Fruit fly (Drosophila melanogaster): Measurements from ENCODE around the gene cpx.

Gene cpx

dm6 chr3R:4246578-4247070 lies 33.4 kb upstream of the cpx start, which contains the start of gene TwdlF:
Gene TwdlF, plus strand, starts transcription at chr3R:4247020.
- TF ChIP-seq Dfd (GFP tag; optimal IDR thresholded peaks at IDR 0.05) (no peak), pan (optimal IDR thresholded peaks at IDR 0.05) (no peak), fru (GFP tag; optimal IDR thresholded peaks at IDR 0.05) (no peak), usp (GFP tag; optimal IDR thresholded peaks at IDR 0.05) (no peak), Hnf4 (GFP tag; optimal IDR thresholded peaks at IDR 0.05) (no peak), Jra (GFP tag; optimal IDR thresholded peaks at IDR 0.05) (no peak), GATAd (GFP tag; optimal IDR thresholded peaks at IDR 0.05) (no peak), tai (GFP tag; optimal IDR thresholded peaks at IDR 0.05) (no peak), Hr78 (GFP tag; optimal IDR thresholded peaks at IDR 0.05) (no peak), ey (GFP tag; optimal IDR thresholded peaks at IDR 0.05) (no peak), brk (GFP tag; optimal IDR thresholded peaks at IDR 0.05) (no peak), rgr (GFP tag; optimal IDR thresholded peaks at IDR 0.05) (no peak), Sp1 (GFP tag; optimal IDR thresholded peaks at IDR 0.05) (no peak), Myc (optimal IDR thresholded peaks at IDR 0.05) (no peak), dsf (GFP tag; optimal IDR thresholded peaks at IDR 0.05; ENCODE audit: borderline replicate concordance) (no peak), lola (GFP tag; optimal IDR thresholded peaks at IDR 0.05) (no peak)

DNA sequence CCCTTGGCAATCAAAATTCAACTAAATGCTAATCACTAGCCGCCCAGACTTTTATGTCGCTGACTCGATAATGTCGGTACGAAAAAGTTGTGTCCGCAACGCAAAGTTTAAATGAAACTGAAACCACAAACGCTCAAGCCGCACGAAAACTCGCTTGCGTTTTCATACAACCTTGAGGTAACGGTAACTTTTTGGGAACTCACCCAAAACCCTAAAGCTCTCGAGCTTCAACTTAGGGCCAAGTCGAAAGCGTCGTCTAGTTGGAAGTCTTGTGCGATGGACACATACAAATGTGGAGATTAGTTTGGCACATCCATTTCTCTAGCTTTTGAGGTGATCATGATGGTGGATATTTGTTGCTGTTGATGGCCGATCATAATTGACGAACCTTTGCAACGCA lies 30.1 kb upstream of the cpx start:
- TF ChIP-seq Hnf4 (GFP tag; optimal IDR thresholded peaks at IDR 0.05) (no peak), sage (GFP tag; optimal IDR thresholded peaks at IDR 0.05) (no peak), CrebA (GFP tag; optimal IDR thresholded peaks at IDR 0.05; ENCODE audit: borderline replicate concordance) (no peak), Jra (GFP tag; optimal IDR thresholded peaks at IDR 0.05) (no peak), foxo (GFP tag; optimal IDR thresholded peaks at IDR 0.05) (no peak), CG9705 (GFP tag; optimal IDR thresholded peaks at IDR 0.05) (no peak), GATAd (GFP tag; optimal IDR thresholded peaks at IDR 0.05) (no peak), dl (GFP tag; optimal IDR thresholded peaks at IDR 0.05; ENCODE audit: insufficient read depth in 1 of 2, partially characterized antibody in 2 of 2) (no peak), brk (GFP tag; optimal IDR thresholded peaks at IDR 0.05) (no peak), Dif (GFP tag; optimal IDR thresholded peaks at IDR 0.05; ENCODE audit: partially characterized antibody) (no peak), Mio (GFP tag; optimal IDR thresholded peaks at IDR 0.05) (no peak), Hr83 (GFP tag; optimal IDR thresholded peaks at IDR 0.05; ENCODE audit: poor library complexity, severe bottlenecking) (no peak), usp (GFP tag; optimal IDR thresholded peaks at IDR 0.05) (no peak), Vsx2 (GFP tag; optimal IDR thresholded peaks at IDR 0.05; ENCODE audit: partially characterized antibody) (no peak), tai (GFP tag; optimal IDR thresholded peaks at IDR 0.05) (no peak), Hr78 (GFP tag; optimal IDR thresholded peaks at IDR 0.05) (no peak), Myc (optimal IDR thresholded peaks at IDR 0.05) (no peak), N (GFP tag; optimal IDR thresholded peaks at IDR 0.05) (no peak)

- TF ChIP-seq lola (GFP tag; optimal IDR thresholded peaks at IDR 0.05) (no peak), ey (GFP tag; optimal IDR thresholded peaks at IDR 0.05) (no peak), dmrt93B (GFP tag; optimal IDR thresholded peaks at IDR 0.05) (no peak), psq (GFP tag; optimal IDR thresholded peaks at IDR 0.05) (no peak), foxo (GFP tag; optimal IDR thresholded peaks at IDR 0.05) (no peak), Sp1 (GFP tag; optimal IDR thresholded peaks at IDR 0.05) (no peak), h (GFP tag; optimal IDR thresholded peaks at IDR 0.05) (no peak), jim (GFP tag; optimal IDR thresholded peaks at IDR 0.05) (no peak), Myc (optimal IDR thresholded peaks at IDR 0.05) (no peak), Dif (GFP tag; optimal IDR thresholded peaks at IDR 0.05; ENCODE audit: partially characterized antibody) (no peak), br (GFP tag; optimal IDR thresholded peaks at IDR 0.05) (no peak)
Observed at dm6 chr3R:4251241-4251640, 28.8 kb upstream of the cpx start, which contains the start of gene TwdlG. Gene TwdlG, minus strand, starts transcription at chr3R:4251341.

dm6 chr3R:4252943-4253342 lies 27.1 kb upstream of the cpx start, which contains the start of gene CG14644:
Gene CG14644, minus strand, starts transcription at chr3R:4253043.
- TF ChIP-seq CG9705 (GFP tag; optimal IDR thresholded peaks at IDR 0.05) (no peak), lola (GFP tag; optimal IDR thresholded peaks at IDR 0.05) (no peak), h (GFP tag; optimal IDR thresholded peaks at IDR 0.05) (no peak), sage (GFP tag; optimal IDR thresholded peaks at IDR 0.05) (no peak), dsf (GFP tag; optimal IDR thresholded peaks at IDR 0.05; ENCODE audit: borderline replicate concordance) (no peak), Mio (GFP tag; optimal IDR thresholded peaks at IDR 0.05) (no peak), Hnf4 (GFP tag; optimal IDR thresholded peaks at IDR 0.05) (no peak), Hr83 (GFP tag; optimal IDR thresholded peaks at IDR 0.05; ENCODE audit: poor library complexity, severe bottlenecking) (no peak), OdsH (GFP tag; optimal IDR thresholded peaks at IDR 0.05) (no peak), Hr78 (GFP tag; optimal IDR thresholded peaks at IDR 0.05) (no peak), psq (GFP tag; optimal IDR thresholded peaks at IDR 0.05) (no peak), Dif (GFP tag; optimal IDR thresholded peaks at IDR 0.05; ENCODE audit: partially characterized antibody) (no peak), CG32264 (GFP tag; optimal IDR thresholded peaks at IDR 0.05) (no peak)

All from whole organism, wandering third instar larva.